Worm (Caenorhabditis elegans): ENCODE data around the gene ZC239.6.

The ZC239.6 gene

DNA sequence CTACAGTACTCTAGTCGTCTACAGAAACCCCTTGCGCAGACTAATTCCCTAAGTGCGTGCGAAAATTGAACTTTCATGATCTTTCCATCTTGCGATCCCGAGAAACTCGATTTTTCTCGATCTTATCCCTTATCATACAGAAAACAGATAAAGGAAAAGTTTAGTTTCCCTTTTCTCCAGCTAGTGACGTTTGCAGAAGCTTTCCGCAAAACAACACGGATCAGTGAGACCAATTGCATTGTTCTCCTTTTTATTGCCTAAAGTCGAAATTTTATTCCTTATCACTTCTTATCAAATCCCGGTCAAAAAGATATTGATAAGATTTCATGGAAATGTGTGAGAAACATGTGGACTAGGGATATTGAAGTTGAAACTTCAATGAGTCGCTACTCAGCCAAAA lies 32.4 kb downstream of the ZC239.6 start:
- TF ChIP-seq fkh-2 (tag; optimal IDR thresholded peaks at IDR 0.05) (no peak), unc-62 (GFP tag; optimal IDR thresholded peaks at IDR 0.05) (no peak), nhr-43 (tag; optimal IDR thresholded peaks at IDR 0.05; ENCODE audit: poor library complexity, severe bottlenecking) (no peak), ztf-11 (tag; optimal IDR thresholded peaks at IDR 0.05) (no peak), aly-2 (tag; optimal IDR thresholded peaks at IDR 0.05) (no peak), nhr-76 (tag; optimal IDR thresholded peaks at IDR 0.05) (no peak), elt-3 (tag; optimal IDR thresholded peaks at IDR 0.05) (peak in 1 of 3 experiments; percentile 27), nhr-28 (tag; optimal IDR thresholded peaks at IDR 0.05) (no peak), pqm-1 (tag; optimal IDR thresholded peaks at IDR 0.05) (no peak), lsy-12 (tag; optimal IDR thresholded peaks at IDR 0.05) (no peak), ama-1 (optimal IDR thresholded peaks at IDR 0.05) (no peak), nhr-23 (tag; optimal IDR thresholded peaks at IDR 0.05) (peak; percentile 35), ceh-16 (tag; optimal IDR thresholded peaks at IDR 0.05) (no peak), mdl-1 (tag; optimal IDR thresholded peaks at IDR 0.05) (no peak)

DNA sequence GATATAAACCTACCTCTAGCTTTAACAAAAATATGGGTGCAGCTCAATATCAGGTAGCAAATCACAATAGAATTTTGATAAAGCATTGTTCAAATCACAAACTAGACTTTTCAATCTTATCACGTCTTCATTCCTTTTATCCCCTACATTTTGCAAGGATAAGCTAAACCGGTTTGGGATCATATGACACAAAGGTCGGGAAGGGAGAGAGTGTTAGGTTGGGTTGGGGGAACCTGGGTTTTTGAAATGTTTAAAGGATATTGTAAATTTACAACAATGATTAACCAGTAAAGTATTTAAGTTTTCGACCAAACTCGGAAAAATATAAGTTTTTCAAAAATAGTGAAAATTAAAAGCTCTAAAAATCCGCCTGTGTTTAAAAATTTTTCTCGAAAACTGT lies 34.6 kb downstream of the ZC239.6 start, which contains the start of gene C17F4.12:
Gene C17F4.12 (minus strand): TSS at position 101 of the 400 bp plus-strand sequence.
- no peak for TF ChIP-seq nhr-23 (tag; optimal IDR thresholded peaks at IDR 0.05)
- TF ChIP-seq mml-1 (tag; optimal IDR thresholded peaks at IDR 0.05) = no peak
- no peak for TF ChIP-seq snpc-4 (tag; optimal IDR thresholded peaks at IDR 0.05)
- TF ChIP-seq ztf-4 (tag; optimal IDR thresholded peaks at IDR 0.05) = no peak
- TF ChIP-seq unc-39 (tag; optimal IDR thresholded peaks at IDR 0.05) = no peak
- TF ChIP-seq aly-2 (tag; optimal IDR thresholded peaks at IDR 0.05) = no peak
- no peak for TF ChIP-seq ceh-9 (tag; optimal IDR thresholded peaks at IDR 0.05)
- TF ChIP-seq nhr-77 (tag; optimal IDR thresholded peaks at IDR 0.05) = no peak
- TF ChIP-seq nhr-28 (tag; optimal IDR thresholded peaks at IDR 0.05) = no peak
- TF ChIP-seq ceh-16 (tag; optimal IDR thresholded peaks at IDR 0.05) = no peak
- no peak for TF ChIP-seq nhr-25 (tag; optimal IDR thresholded peaks at IDR 0.05)
- TF ChIP-seq nhr-43 (tag; optimal IDR thresholded peaks at IDR 0.05; ENCODE audit: poor library complexity, severe bottlenecking) = no peak
- TF ChIP-seq fkh-10 (GFP tag; optimal IDR thresholded peaks at IDR 0.05) = no peak
- TF ChIP-seq lin-15B (tag; optimal IDR thresholded peaks at IDR 0.05) = no peak
- no peak for TF ChIP-seq nhr-67 (tag; optimal IDR thresholded peaks at IDR 0.05)

DNA sequence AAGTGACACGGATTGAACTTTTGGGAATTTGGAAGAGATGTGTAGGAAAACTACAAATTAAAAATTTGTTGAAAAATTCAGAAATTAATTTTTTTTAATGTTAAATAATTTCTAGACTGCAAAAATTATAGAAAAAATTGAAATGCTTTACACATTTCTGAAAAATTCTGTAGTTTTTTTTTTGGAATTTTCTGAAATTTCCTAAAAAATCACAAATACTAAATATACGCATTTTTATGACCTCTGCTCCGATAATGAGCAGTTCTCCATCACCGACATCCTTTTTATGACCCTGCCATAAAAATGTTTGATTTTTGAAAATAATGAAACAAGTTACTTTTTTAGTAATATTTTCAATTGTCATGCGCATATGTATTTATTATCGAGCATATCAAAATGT lies 35.3 kb downstream of the ZC239.6 start:
- TF ChIP-seq ztf-4 (tag; optimal IDR thresholded peaks at IDR 0.05) (no peak), mml-1 (tag; optimal IDR thresholded peaks at IDR 0.05) (no peak), fos-1 (tag; optimal IDR thresholded peaks at IDR 0.05) (peak; percentile 9), nhr-43 (tag; optimal IDR thresholded peaks at IDR 0.05; ENCODE audit: poor library complexity, severe bottlenecking) (no peak), elt-3 (tag; optimal IDR thresholded peaks at IDR 0.05) (no peak), nfya-1 (tag; optimal IDR thresholded peaks at IDR 0.05; ENCODE audit: insufficient read depth) (no peak), mdl-1 (tag; optimal IDR thresholded peaks at IDR 0.05) (no peak), elt-1 (tag; optimal IDR thresholded peaks at IDR 0.05) (no peak), ZK546.5 (tag; optimal IDR thresholded peaks at IDR 0.05) (no peak), nhr-77 (tag; optimal IDR thresholded peaks at IDR 0.05) (peak; percentile 54), ama-1 (optimal IDR thresholded peaks at IDR 0.05) (no peak), R02D3.7 (tag; optimal IDR thresholded peaks at IDR 0.05) (no peak), unc-39 (tag; optimal IDR thresholded peaks at IDR 0.05) (no peak), skn-1 (tag; optimal IDR thresholded peaks at IDR 0.05) (no peak), pha-4 (tag; optimal IDR thresholded peaks at IDR 0.05) (no peak), jun-1 (tag; optimal IDR thresholded peaks at IDR 0.05) (no peak), egl-27 (tag; optimal IDR thresholded peaks at IDR 0.05) (no peak), daf-12 (tag; optimal IDR thresholded peaks at IDR 0.05) (no peak), ceh-28 (tag; optimal IDR thresholded peaks at IDR 0.05) (no peak), hmg-11 (tag; optimal IDR thresholded peaks at IDR 0.05) (no peak), lsy-12 (tag; optimal IDR thresholded peaks at IDR 0.05) (no peak), fkh-10 (GFP tag; optimal IDR thresholded peaks at IDR 0.05) (no peak), nhr-12 (tag; optimal IDR thresholded peaks at IDR 0.05) (no peak), elt-2 (tag; optimal IDR thresholded peaks at IDR 0.05) (peak; percentile 50)

DNA sequence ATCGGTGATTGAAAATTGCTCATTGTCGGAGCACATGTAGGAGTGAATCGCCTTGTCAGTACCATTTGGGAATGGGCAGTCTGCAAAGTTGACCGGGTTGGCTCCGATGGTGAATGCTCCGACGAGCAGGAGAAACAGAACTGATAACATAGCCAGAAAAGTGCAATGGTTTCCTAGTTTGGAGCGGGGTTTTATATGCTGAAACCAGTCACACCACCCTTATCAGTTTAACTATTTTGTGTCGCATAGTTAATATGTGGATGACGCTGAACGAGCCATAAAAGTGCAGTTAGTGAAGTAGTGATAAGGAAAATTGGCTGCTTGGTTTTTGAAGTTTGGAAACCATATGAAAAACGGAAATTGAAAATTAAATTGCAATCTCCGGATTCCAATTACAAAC lies 36.4 kb downstream of the ZC239.6 start, which contains the start of gene C17F4.7:
Gene C17F4.7 (minus strand): TSS at position 180 of the 400 bp plus-strand sequence.
- TF ChIP-seq pqm-1 (tag; optimal IDR thresholded peaks at IDR 0.05) (peak; percentile 96), elt-2 (tag; optimal IDR thresholded peaks at IDR 0.05) (peak; percentile 99), jun-1 (tag; optimal IDR thresholded peaks at IDR 0.05) (peak; percentile 71), daf-12 (tag; optimal IDR thresholded peaks at IDR 0.05) (no peak), egl-27 (tag; optimal IDR thresholded peaks at IDR 0.05) (no peak)
